Worm (Caenorhabditis elegans): ENCODE results near the gene gfat-1.

gfat-1 gene

ce11 chrII:11542958-11543357 is 52.3 kb downstream of the gfat-1 start:
- TF ChIP-seq hnd-1 (tag; optimal IDR thresholded peaks at IDR 0.05) = no peak
- no peak for TF ChIP-seq ama-1 (optimal IDR thresholded peaks at IDR 0.05)
- 0 out of 2 replicates have a peak, but pooled peaks have one; percentile 12 for TF ChIP-seq scrt-1 (GFP tag; IDR thresholded peaks at IDR 0.05)
- no peak for TF ChIP-seq aly-1 (tag; optimal IDR thresholded peaks at IDR 0.05)
- peak; percentile 38 for TF ChIP-seq hmg-4 (GFP tag; optimal IDR thresholded peaks at IDR 0.05)
